Fruit fly (Drosophila melanogaster): ENCODE data around the gene CG42307.

The CG42307 gene

DNA sequence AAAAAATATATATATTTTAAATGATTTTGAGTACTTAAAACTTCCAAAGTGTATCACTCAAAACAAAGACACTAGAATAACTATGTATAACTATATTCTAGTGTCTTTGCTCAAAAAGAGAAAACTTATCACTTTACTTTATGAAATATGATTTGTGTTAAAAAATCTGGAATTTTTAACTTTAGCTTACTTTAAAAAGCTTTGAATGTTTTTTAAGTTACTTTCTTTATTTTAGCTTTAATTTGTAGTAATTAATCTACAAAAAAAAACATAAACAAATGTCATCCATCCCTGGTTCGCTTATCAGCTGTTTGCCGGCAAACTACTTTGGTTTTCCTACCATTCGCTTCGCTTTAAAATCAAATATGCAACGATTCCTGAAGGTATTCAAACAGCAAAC, 9.2 kb upstream of the CG42307 start, which contains the start of gene CG8607:
TSS of gene CG8607 (plus strand) at position 301 of the 400 bp plus-strand sequence.
- TF ChIP-seq Pif1A (GFP tag; optimal IDR thresholded peaks at IDR 0.05) = no peak
- TF ChIP-seq Snoo (tag; optimal IDR thresholded peaks at IDR 0.05) = no peak
- no peak for TF ChIP-seq CG34367 (tag; optimal IDR thresholded peaks at IDR 0.05)
- no peak for TF ChIP-seq CG10348 (GFP tag; IDR thresholded peaks at IDR 0.05)
- TF ChIP-seq CG32121 (GFP tag; IDR thresholded peaks at IDR 0.05) = no peak
- no peak for TF ChIP-seq rn (GFP tag; IDR thresholded peaks at IDR 0.05)
- TF ChIP-seq EcR (GFP tag; optimal IDR thresholded peaks at IDR 0.05) = no peak
- no peak for TF ChIP-seq CG8159 (tag; optimal IDR thresholded peaks at IDR 0.05)
- no peak for TF ChIP-seq CG9948 (tag; optimal IDR thresholded peaks at IDR 0.05)
- TF ChIP-seq CG4496 (GFP tag; IDR thresholded peaks at IDR 0.05) = no peak
- no peak for TF ChIP-seq CG14655 (GFP tag; optimal IDR thresholded peaks at IDR 0.05)
- no peak for TF ChIP-seq Pif1B (GFP tag; optimal IDR thresholded peaks at IDR 0.05)
- no peak for TF ChIP-seq fd96Ca (GFP tag; IDR thresholded peaks at IDR 0.05)
- TF ChIP-seq CG8301 (tag; optimal IDR thresholded peaks at IDR 0.05) = no peak
- no peak for TF ChIP-seq Ets98B (GFP tag; IDR thresholded peaks at IDR 0.05)
- no peak for TF ChIP-seq gl (tag; optimal IDR thresholded peaks at IDR 0.05)

DNA sequence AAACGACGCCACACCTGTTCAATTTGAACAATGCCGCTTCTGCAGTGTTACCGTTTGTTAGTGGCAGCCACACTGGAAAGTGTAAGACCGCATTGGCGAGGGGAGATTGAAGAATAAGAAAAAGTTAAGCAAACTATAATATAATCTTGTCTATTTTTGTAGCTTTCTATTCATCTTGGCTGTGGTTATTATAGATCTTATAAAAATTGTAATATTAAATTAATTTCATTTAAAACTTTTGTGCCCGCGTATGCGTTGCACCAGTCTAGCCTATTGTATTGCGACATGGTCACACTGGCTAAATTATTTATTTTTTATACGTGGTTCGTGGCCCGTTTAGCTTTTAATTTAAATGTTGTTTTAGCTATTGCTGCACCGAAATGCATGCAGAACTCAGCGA, 5.6 kb upstream of the CG42307 start, which contains the start of the genes RhoGEF4 and Rint1:
TSS of gene RhoGEF4 (minus strand) at position 64 of the 400 bp plus-strand sequence.
TSS of gene Rint1 (plus strand) at position 272 of the 400 bp plus-strand sequence.
- TF ChIP-seq CG32121 (GFP tag; IDR thresholded peaks at IDR 0.05) (peak; percentile 43; the same call in 1 of the 2 replicates), CG14655 (GFP tag; optimal IDR thresholded peaks at IDR 0.05) (no peak), CG4496 (GFP tag; IDR thresholded peaks at IDR 0.05) (0 out of 3 replicates have a peak, but pooled peaks have one; percentile 30), gl (tag; optimal IDR thresholded peaks at IDR 0.05) (no peak), CG15710 (tag; optimal IDR thresholded peaks at IDR 0.05) (peak; percentile 40), CG17806 (tag; optimal IDR thresholded peaks at IDR 0.05) (peak; percentile 16), Pif1B (GFP tag; optimal IDR thresholded peaks at IDR 0.05) (no peak), fd96Ca (GFP tag; IDR thresholded peaks at IDR 0.05) (peak; percentile 43; the same call in 1 of the 3 replicates), CG9948 (tag; optimal IDR thresholded peaks at IDR 0.05) (peak; percentile 36), CG8159 (tag; optimal IDR thresholded peaks at IDR 0.05) (peak; percentile 62)

DNA sequence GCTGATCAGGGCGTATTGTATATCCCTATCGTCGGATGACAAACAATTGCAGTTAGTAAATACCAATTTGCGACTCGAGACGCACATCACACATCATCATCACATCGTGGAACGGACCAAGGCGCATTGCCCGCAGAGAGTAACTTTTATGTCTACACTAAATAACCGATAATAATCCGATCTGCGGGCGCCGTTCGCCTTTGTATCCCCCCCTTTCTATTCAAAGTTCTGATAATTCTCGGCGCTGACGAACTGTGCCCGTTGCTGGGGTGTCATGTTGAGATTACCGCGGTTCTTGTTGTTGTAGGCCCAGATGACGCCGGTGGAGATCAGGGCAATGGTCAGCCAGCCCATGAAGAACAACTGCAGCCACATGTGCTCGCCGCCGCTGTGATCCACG, 2.3 kb upstream of the CG42307 start:
- TF ChIP-seq Pif1B (GFP tag; optimal IDR thresholded peaks at IDR 0.05) (no peak), CG34367 (tag; optimal IDR thresholded peaks at IDR 0.05) (no peak), EcR (GFP tag; optimal IDR thresholded peaks at IDR 0.05) (peak; percentile 53), CG15710 (tag; optimal IDR thresholded peaks at IDR 0.05) (no peak)

DNA sequence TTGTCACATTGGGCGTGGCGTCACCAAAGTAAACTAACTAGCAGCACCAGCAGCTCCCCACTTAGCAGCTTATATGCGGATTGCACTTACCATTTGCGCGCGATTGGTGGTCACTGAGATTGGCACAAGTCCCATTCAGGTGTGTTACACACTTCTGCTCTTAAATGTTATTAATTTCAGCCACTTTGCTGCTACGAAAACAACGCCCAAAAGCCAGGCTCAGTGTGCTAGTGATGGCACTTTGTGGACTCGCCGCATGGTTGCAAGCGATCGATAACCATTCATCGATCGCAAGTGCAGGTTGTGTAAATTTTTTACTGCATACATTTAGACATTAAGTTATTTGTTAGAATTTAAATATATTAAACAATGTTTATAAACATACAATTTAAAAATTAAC, 6.1 kb downstream of the CG42307 start, which contains the start of the genes wrm1 and wrm2:
TSS of gene wrm1 (minus strand) at position 237 of the 400 bp plus-strand sequence.
TSS of gene wrm2 (minus strand) at position 237 of the 400 bp plus-strand sequence.
- no peak for TF ChIP-seq CG8301 (tag; optimal IDR thresholded peaks at IDR 0.05)
- TF ChIP-seq CG10348 (GFP tag; IDR thresholded peaks at IDR 0.05) = no peak
- no peak for TF ChIP-seq CG13204 (GFP tag; optimal IDR thresholded peaks at IDR 0.05)
- 0 out of 3 replicates have a peak, but pooled peaks have one; percentile 16 for TF ChIP-seq CG4496 (GFP tag; IDR thresholded peaks at IDR 0.05)
- no peak for TF ChIP-seq Ets98B (GFP tag; IDR thresholded peaks at IDR 0.05)

DNA sequence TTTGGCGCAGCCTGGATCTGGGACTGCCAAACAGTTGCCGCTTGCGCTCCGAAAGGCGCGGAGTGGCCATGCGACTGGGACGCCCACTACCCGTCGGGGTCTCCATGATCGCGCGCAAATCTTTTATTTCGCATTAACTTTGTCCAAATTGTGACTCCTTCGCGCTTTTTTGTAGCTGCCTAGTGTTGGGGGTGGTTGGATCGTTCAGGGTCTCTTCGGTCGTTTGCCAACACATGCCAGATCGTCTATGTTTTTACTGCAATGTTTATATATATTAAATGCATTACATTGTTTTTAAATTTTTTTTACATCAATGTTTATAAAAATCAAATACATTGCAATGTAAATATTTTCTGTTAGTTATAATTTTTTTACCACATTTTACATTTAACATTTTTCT, 9.9 kb downstream of the CG42307 start:
- TF ChIP-seq CG17806 (tag; optimal IDR thresholded peaks at IDR 0.05) (no peak), Ets98B (GFP tag; IDR thresholded peaks at IDR 0.05) (no peak), CG12605 (GFP tag; IDR thresholded peaks at IDR 0.05) (no peak), CG4496 (GFP tag; IDR thresholded peaks at IDR 0.05) (no peak), Pif1B (GFP tag; optimal IDR thresholded peaks at IDR 0.05) (no peak), CG34367 (tag; optimal IDR thresholded peaks at IDR 0.05) (no peak), rn (GFP tag; IDR thresholded peaks at IDR 0.05) (no peak), EcR (GFP tag; optimal IDR thresholded peaks at IDR 0.05) (no peak), gl (tag; optimal IDR thresholded peaks at IDR 0.05) (no peak), CG10348 (GFP tag; IDR thresholded peaks at IDR 0.05) (no peak), D1 (tag; optimal IDR thresholded peaks at IDR 0.05) (no peak), CG14655 (GFP tag; optimal IDR thresholded peaks at IDR 0.05) (no peak), Pif1A (GFP tag; optimal IDR thresholded peaks at IDR 0.05) (no peak), CG32121 (GFP tag; IDR thresholded peaks at IDR 0.05) (no peak)

DNA sequence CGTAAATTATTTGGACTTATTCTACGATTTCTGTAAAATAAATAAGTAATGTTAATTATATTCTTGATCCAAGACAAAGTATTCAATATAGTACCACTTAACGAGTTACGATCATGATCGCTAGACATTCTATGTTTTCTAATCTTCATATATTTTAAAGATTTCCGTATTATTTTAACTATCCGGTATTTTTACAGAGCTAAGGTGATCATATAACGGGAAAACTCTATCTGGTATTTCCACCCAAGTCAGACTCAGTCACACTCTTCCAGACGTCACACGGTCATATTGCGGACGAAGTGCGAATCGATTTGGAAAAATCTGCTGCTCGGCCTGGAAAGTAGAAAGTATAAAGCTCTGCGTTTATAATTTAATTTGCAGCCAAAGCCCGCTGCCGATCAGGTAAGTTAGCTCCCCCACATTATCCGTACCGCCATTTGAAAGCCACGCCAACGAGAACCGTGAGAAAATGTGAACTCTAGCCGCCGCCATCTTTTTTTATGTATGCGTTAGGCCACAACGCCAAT, 10.3 kb downstream of the CG42307 start, which contains the start of the genes lark and eco:
TSS of gene lark (plus strand) at position 51 of the 527 bp plus-strand sequence.
TSS of gene eco (minus strand) at position 125 of the 527 bp plus-strand sequence.
- no peak for TF ChIP-seq CG13204 (GFP tag; optimal IDR thresholded peaks at IDR 0.05)
- TF ChIP-seq CG4496 (GFP tag; IDR thresholded peaks at IDR 0.05) = 0 out of 3 replicates have a peak, but pooled peaks have one; percentile 9
- TF ChIP-seq CG8159 (tag; optimal IDR thresholded peaks at IDR 0.05) = no peak
- TF ChIP-seq EcR (GFP tag; optimal IDR thresholded peaks at IDR 0.05) = peak; percentile 18
- TF ChIP-seq CG34367 (tag; optimal IDR thresholded peaks at IDR 0.05) = peak; percentile 14
- TF ChIP-seq gl (tag; optimal IDR thresholded peaks at IDR 0.05) = peak; percentile 28
- TF ChIP-seq D1 (tag; optimal IDR thresholded peaks at IDR 0.05) = no peak

DNA sequence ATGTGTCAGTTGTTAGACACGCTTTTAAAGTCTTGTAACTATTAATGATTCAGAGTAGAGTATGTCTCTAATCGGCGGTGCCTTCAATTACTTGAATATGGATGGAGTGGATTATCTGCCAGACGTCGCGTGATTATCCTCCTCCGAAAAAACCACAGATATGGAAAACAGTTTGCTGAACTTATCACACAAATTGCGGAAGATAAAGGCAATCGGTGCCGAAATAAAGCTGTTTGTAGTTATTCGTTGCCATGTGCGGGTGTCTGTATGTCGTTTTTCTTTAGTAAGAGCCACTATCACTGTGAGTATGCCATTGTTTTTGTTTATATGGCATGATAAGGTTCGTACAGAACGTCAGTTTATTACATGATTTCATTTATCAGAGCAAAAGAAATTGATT, 15.1 kb downstream of the CG42307 start:
- TF ChIP-seq CG32121 (GFP tag; IDR thresholded peaks at IDR 0.05) (no peak), Pif1B (GFP tag; optimal IDR thresholded peaks at IDR 0.05) (no peak)

All from whole organism, pupa.